Worm (Caenorhabditis elegans): ENCODE results near the gene M05D6.9.

ce11 chrII:8449660-8450118 is 44.4 kb upstream of the M05D6.9 start, which contains the start of gene F22B5.4:
- TF ChIP-seq ama-1 (optimal IDR thresholded peaks at IDR 0.05): no peak
- no peak for TF ChIP-seq pes-1 (GFP tag; IDR thresholded peaks at IDR 0.05)
- TF ChIP-seq flt-1 (GFP tag; IDR thresholded peaks at IDR 0.05): no peak
- no peak for TF ChIP-seq ets-7 (tag; optimal IDR thresholded peaks at IDR 0.05)
- no peak for TF ChIP-seq ceh-13 (GFP tag; optimal IDR thresholded peaks at IDR 0.05)
- no peak for TF ChIP-seq F13C5.2 (tag; optimal IDR thresholded peaks at IDR 0.05)
- TF ChIP-seq tra-4 (tag; optimal IDR thresholded peaks at IDR 0.05): no peak
- TF ChIP-seq ceh-36 (tag; optimal IDR thresholded peaks at IDR 0.05): no peak
- TF ChIP-seq B0310.2 (tag; optimal IDR thresholded peaks at IDR 0.05): no peak
- no peak for TF ChIP-seq hnd-1 (tag; optimal IDR thresholded peaks at IDR 0.05)
